Worm (Caenorhabditis elegans): Measurements from ENCODE around the gene T04F3.5.

DNA sequence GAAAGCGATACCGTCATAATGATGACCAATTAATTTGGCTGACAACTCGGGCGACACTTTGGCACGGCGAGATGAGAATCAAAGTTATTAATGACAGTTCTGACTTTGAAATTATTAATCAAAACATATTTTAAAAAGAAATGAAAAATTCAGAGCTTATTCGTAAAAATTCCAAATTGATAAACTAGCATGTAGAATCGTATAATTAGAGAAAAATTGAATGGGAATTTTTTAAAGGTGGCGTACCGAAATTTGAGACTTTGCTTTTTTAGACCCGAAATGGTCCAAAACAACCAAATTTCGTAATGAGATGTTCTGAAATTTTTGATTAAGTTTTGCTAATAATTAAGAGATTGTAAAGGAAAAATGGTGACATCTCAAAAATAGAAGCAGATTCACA lies 34.5 kb upstream of the T04F3.5 start, which contains the start of gene daf-11:
- TF ChIP-seq ztf-11 (tag; optimal IDR thresholded peaks at IDR 0.05) (no peak), spr-3 (GFP tag; optimal IDR thresholded peaks at IDR 0.05) (no peak), dpl-1 (GFP tag; optimal IDR thresholded peaks at IDR 0.05) (no peak), aly-2 (tag; optimal IDR thresholded peaks at IDR 0.05) (no peak), nhr-11 (tag; optimal IDR thresholded peaks at IDR 0.05) (no peak), unc-62 (GFP tag; optimal IDR thresholded peaks at IDR 0.05 in 1 of 2) (no peak), unc-62 (tag; optimal IDR thresholded peaks at IDR 0.05) (no peak), F10B5.3 (tag; optimal IDR thresholded peaks at IDR 0.05) (no peak), ceh-20 (GFP tag; IDR thresholded peaks at IDR 0.05) (no peak), Y48G9A.11 (GFP tag; IDR thresholded peaks at IDR 0.05) (no peak), R02D3.7 (tag; optimal IDR thresholded peaks at IDR 0.05) (no peak), egl-43 (GFP tag; IDR thresholded peaks at IDR 0.05) (no peak)
